Fruit fly (Drosophila melanogaster) whole organism, pupa: ENCODE measurements around the gene CG8319.
A peak's percentile ranks its signal among the peaks of the same experiment; 100 is the strongest.

Experiments used
- CG10348 ChIP-seq: fragments of 200-800 bp; sonication (Bioruptor generic); IDR thresholded peaks from 2 replicates; pipeline ENCODE4 v1.3.6; 2022; ENCODE audit warnings: missing biosample characterization, missing genetic modification characterization
- CG12605 ChIP-seq: fragments of 200-800 bp; sonication (Bioruptor generic); IDR thresholded peaks from 2 replicates; pipeline ENCODE4 v1.3.6; 2022; ENCODE audit warnings: missing biosample characterization, missing genetic modification characterization
- CG13204 ChIP-seq: fragments of 200-800 bp; sonication (Bioruptor generic); optimal IDR thresholded peaks from 2 replicates; lab custom pipeline; 2018; ENCODE audit warnings: missing biosample characterization, mild to moderate bottlenecking, missing genetic modification characterization, moderate library complexity
- CG14655 ChIP-seq: fragments of 200-800 bp; sonication (Bioruptor generic); optimal IDR thresholded peaks from 3 replicates; lab custom pipeline; 2017; ENCODE audit warnings: mild to moderate bottlenecking, missing biosample characterization, missing genetic modification reagents, missing genetic modification characterization
- CG15710 ChIP-seq: fragments of 200-800 bp; sonication (Bioruptor generic); optimal IDR thresholded peaks from 2 replicates; lab custom pipeline; 2018; ENCODE audit warnings: missing biosample characterization, mild to moderate bottlenecking, missing genetic modification characterization, moderate library complexity
- CG17806 ChIP-seq: fragments of 200-800 bp; sonication (Bioruptor generic); optimal IDR thresholded peaks from 2 replicates; lab custom pipeline; 2018; ENCODE audit warnings: missing biosample characterization, mild to moderate bottlenecking, missing genetic modification characterization, moderate library complexity
- CG32121 ChIP-seq: fragments of 200-800 bp; sonication (Bioruptor generic); IDR thresholded peaks from 2 replicates; pipeline ENCODE4 v1.3.6; 2022; ENCODE audit warnings: missing biosample characterization, missing genetic modification characterization
- CG34367 ChIP-seq: fragments of 200-800 bp; sonication (Bioruptor generic); optimal IDR thresholded peaks from 2 replicates; lab custom pipeline; 2018; ENCODE audit warnings: missing biosample characterization, mild to moderate bottlenecking, missing genetic modification characterization
- CG4496 ChIP-seq: fragments of 200-800 bp; sonication (Bioruptor generic); IDR thresholded peaks from 3 replicates; pipeline ENCODE4 v1.3.6; 2022; ENCODE audit warnings: missing biosample characterization, missing genetic modification characterization
- CG8159 ChIP-seq: fragments of 200-800 bp; sonication (Bioruptor generic); optimal IDR thresholded peaks from 3 replicates; lab custom pipeline; 2018; ENCODE audit warnings: missing biosample characterization, mild to moderate bottlenecking, missing genetic modification characterization, moderate library complexity
- CG8301 ChIP-seq: fragments of 200-800 bp; sonication (Bioruptor generic); optimal IDR thresholded peaks from 2 replicates; lab custom pipeline; 2018; ENCODE audit warnings: missing biosample characterization, mild to moderate bottlenecking, missing genetic modification characterization
- CG9948 ChIP-seq: fragments of 200-800 bp; sonication (Bioruptor generic); optimal IDR thresholded peaks from 2 replicates; lab custom pipeline; 2018; ENCODE audit warnings: missing biosample characterization, mild to moderate bottlenecking, missing genetic modification characterization, moderate library complexity
- D1 ChIP-seq: fragments of 200-800 bp; sonication (Bioruptor generic); optimal IDR thresholded peaks from 2 replicates; lab custom pipeline; 2018; ENCODE audit warnings: missing biosample characterization, mild to moderate bottlenecking, missing genetic modification characterization, moderate library complexity
- EcR ChIP-seq: fragments of 200-800 bp; sonication (Bioruptor generic); optimal IDR thresholded peaks from 3 replicates; lab custom pipeline; 2019; ENCODE audit warnings: missing biosample characterization, missing genetic modification characterization, mild to moderate bottlenecking, moderate library complexity, missing genetic modification reagents
- Ets98B ChIP-seq: fragments of 200-800 bp; sonication (Bioruptor generic); IDR thresholded peaks from 2 replicates; pipeline ENCODE4 v1.3.6; 2022; ENCODE audit warnings: missing biosample characterization, missing genetic modification characterization
- Pif1A ChIP-seq: fragments of 200-800 bp; sonication (Bioruptor generic); optimal IDR thresholded peaks from 3 replicates; lab custom pipeline; 2016; ENCODE audit warnings: missing biosample characterization, missing genetic modification characterization
- Pif1B ChIP-seq: fragments of 200-800 bp; sonication (Bioruptor generic); optimal IDR thresholded peaks from 3 replicates; lab custom pipeline; 2016; ENCODE audit warnings: missing biosample characterization, missing genetic modification characterization
- Snoo ChIP-seq: fragments of 200-800 bp; sonication (Bioruptor generic); optimal IDR thresholded peaks from 3 replicates; lab custom pipeline; 2017; ENCODE audit warnings: missing biosample characterization, mild to moderate bottlenecking, missing genetic modification characterization, inconsistent platforms
- fd96Ca ChIP-seq: fragments of 200-800 bp; sonication (Bioruptor generic); IDR thresholded peaks from 3 replicates; pipeline ENCODE4 v1.3.6; 2022; ENCODE audit warnings: missing biosample characterization, missing genetic modification characterization
- gl ChIP-seq: fragments of 200-800 bp; sonication (Bioruptor generic); optimal IDR thresholded peaks from 2 replicates; lab custom pipeline; 2018; ENCODE audit warnings: missing biosample characterization, mild to moderate bottlenecking, missing genetic modification characterization
- rn ChIP-seq: fragments of 200-800 bp; sonication (Bioruptor generic); IDR thresholded peaks from 2 replicates; pipeline ENCODE4 v1.3.6; 2022; ENCODE audit warnings: missing biosample characterization, missing genetic modification characterization

CG8319 gene

DNA sequence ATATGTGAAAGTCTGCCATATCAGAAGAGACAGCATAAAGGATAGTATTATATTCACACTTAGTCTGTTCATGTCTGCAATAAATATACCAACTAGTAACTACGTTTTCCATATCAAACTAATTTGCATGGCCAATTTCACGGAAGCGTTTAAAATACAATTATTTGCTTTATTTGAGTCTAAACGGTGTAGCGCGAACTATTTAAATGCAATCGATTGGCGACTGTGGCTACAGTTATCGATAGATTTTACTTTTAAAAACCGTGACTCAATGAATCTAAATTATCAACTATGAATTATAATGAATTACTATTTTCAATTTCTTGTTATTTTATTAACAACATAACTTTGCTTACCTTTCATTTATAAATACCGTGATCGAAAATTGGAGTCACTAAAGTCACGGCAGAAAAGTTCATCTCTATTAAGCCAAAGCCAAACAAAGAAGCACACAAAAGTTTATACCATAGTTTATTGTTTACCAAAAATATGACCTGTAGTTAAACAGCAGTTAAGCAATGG lies at the start of gene CG8319, which contains the start of gene CG9427:
TSS of gene CG8319 (plus strand) at position 442 of the 522 bp plus-strand sequence.
TSS of gene CG9427 (minus strand) at position 51 of the 522 bp plus-strand sequence.
- TF ChIP-seq CG15710 (peak; percentile 24), rn (GFP tag; lab: Robert Waterston, UW) (no peak), CG8159 (peak; percentile 33), CG14655 (GFP tag; lab: Kevin White, UChicago) (no peak), CG8301 (tag; lab: Kevin White, UChicago) (peak; percentile 3), CG17806 (peak; percentile 37), CG9948 (peak; percentile 32), fd96Ca (GFP tag; lab: Robert Waterston, UW) (no peak), Pif1A (GFP tag; lab: Kevin White, UChicago) (no peak), Snoo (tag; lab: Kevin White, UChicago) (peak; percentile 9), CG34367 (tag; lab: Kevin White, UChicago) (no peak), Pif1B (peak; percentile 33)

DNA sequence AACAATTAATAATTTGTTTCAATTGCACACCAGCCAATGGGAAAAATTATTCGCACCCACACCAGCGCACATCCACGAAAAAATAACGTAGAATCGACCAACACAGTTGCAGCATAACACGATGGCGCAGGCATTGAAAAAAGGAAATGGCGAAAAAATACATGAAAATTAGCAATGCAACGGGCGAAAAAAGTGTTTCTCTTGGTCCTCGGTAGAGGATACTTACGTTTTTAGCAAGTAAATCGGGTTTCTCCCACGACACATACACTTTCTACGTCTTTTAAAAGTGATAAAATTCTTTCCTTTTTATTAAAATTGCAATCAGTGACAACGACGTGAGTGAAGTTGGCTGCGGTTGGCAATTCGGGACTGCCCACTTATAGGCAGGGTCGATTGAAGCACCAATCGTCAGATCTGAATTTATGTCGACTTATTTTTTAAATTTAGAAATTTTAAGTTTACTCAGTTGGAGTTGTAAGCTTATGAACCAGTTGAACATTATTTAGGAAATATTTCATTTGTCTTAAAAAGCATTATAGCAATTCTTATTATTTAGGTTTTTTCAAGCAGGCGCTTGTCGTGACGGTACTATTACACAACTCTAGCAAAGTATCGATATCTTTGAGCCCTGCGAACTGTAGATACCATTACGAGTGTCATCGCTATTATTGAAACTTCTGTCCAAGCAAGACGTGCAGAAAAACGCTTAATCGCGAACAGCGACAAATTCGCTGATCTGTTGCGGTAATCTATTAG lies 49.6 kb upstream of the CG8319 start, which contains the start of the genes Kap-alpha3 and Son:
TSS of gene Kap-alpha3 (minus strand) at position 352 of the 756 bp plus-strand sequence.
TSS of gene Son (plus strand) at position 661 of the 756 bp plus-strand sequence.
- TF ChIP-seq fd96Ca (GFP tag; lab: Robert Waterston, UW) (peak; percentile 73; the same call in 2 of the 3 replicates), CG12605 (GFP tag; lab: Robert Waterston, UW) (no peak), EcR (GFP tag; lab: Kevin White, UChicago) (no peak), rn (GFP tag; lab: Robert Waterston, UW) (peak; percentile 52), gl (peak; percentile 57), D1 (no peak), CG4496 (peak; percentile 89), Ets98B (GFP tag; lab: Robert Waterston, UW) (peak; percentile 73), Pif1B (peak; percentile 75), CG17806 (peak; percentile 36), CG15710 (peak; percentile 79), CG8301 (tag; lab: Kevin White, UChicago) (peak; percentile 77), CG13204 (GFP tag; lab: Kevin White, UChicago) (no peak), CG9948 (peak; percentile 59), CG10348 (GFP tag; lab: Robert Waterston, UW) (no peak), CG14655 (GFP tag; lab: Kevin White, UChicago) (no peak), CG34367 (tag; lab: Kevin White, UChicago) (peak; percentile 74), Pif1A (GFP tag; lab: Kevin White, UChicago) (peak; percentile 83), CG32121 (peak; percentile 79), Snoo (tag; lab: Kevin White, UChicago) (peak; percentile 91), CG8159 (peak; percentile 72)

DNA sequence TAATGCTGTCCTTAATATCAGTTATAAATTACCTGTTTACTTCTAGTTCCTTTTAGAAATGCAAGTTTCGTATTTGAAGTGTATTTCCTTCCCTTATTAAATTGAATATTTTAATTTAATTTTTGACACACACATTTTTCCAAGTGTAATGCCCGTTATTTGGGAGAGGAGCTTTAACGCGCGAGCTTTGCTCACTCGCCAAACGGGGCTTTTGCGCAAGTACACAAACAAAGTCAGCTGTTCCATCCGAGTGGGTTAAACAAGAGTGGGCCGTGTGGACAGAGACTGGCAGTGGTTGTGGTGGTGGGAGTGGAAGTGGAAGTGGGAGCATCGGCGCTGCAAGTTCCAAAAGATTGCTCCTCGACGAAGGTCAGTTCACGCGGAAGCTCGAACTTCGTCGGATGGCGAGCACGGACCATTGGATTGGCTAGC lies 46.0 kb upstream of the CG8319 start, which contains the start of gene CG8301:
TSS of gene CG8301 (plus strand) at position 218 of the 432 bp plus-strand sequence.
- TF ChIP-seq CG17806 (peak; percentile 26), CG10348 (GFP tag; lab: Robert Waterston, UW) (no peak), CG8301 (tag; lab: Kevin White, UChicago) (peak; percentile 75), CG12605 (GFP tag; lab: Robert Waterston, UW) (peak; percentile 53; the same call in 1 of the 2 replicates), CG13204 (GFP tag; lab: Kevin White, UChicago) (no peak), rn (GFP tag; lab: Robert Waterston, UW) (no peak), CG8159 (peak; percentile 10), CG34367 (tag; lab: Kevin White, UChicago) (no peak), Snoo (tag; lab: Kevin White, UChicago) (peak; percentile 8), Pif1B (peak; percentile 26), Ets98B (GFP tag; lab: Robert Waterston, UW) (peak; percentile 63; the same call in 1 of the 2 replicates), CG4496 (peak; percentile 24; the same call in 1 of the 3 replicates), fd96Ca (GFP tag; lab: Robert Waterston, UW) (0 out of 3 replicates have a peak, but pooled peaks have one; percentile 26), CG32121 (peak; percentile 55; the same call in 1 of the 2 replicates), CG9948 (no peak)

DNA sequence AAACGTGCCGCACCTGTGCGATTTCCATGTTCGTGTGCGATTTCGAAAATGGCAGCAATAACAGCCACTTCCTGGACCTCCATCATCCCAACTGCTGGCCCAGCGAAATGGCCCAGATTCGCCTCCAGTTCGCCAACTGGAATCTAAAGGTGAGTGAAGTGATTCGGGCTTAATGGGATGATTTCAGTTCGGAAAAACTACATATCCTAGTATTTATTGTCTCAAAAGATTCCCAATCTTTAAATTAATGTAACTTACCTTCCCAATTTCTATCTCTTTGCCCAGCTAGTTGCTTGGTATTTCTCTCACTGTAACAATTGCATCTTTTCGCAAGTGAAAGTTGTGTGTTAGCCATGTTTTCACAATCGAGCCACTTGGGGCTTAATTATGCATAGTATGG lies 45.1 kb upstream of the CG8319 start:
- no peak for TF ChIP-seq CG4496
- no peak for TF ChIP-seq fd96Ca (GFP tag; lab: Robert Waterston, UW)
- no peak for TF ChIP-seq CG17806
- no peak; the same call in 1 of the 2 replicates for TF ChIP-seq CG32121
- no peak for TF ChIP-seq EcR (GFP tag; lab: Kevin White, UChicago)
- no peak for TF ChIP-seq CG34367 (tag; lab: Kevin White, UChicago)
- TF ChIP-seq rn (GFP tag; lab: Robert Waterston, UW): no peak
- TF ChIP-seq CG15710: no peak
- TF ChIP-seq CG12605 (GFP tag; lab: Robert Waterston, UW): no peak
- no peak for TF ChIP-seq Snoo (tag; lab: Kevin White, UChicago)
- TF ChIP-seq CG10348 (GFP tag; lab: Robert Waterston, UW): no peak
- TF ChIP-seq Ets98B (GFP tag; lab: Robert Waterston, UW): no peak
- no peak for TF ChIP-seq CG8301 (tag; lab: Kevin White, UChicago)
- TF ChIP-seq CG14655 (GFP tag; lab: Kevin White, UChicago): no peak
- TF ChIP-seq Pif1B: no peak
- TF ChIP-seq gl: no peak
- TF ChIP-seq CG13204 (GFP tag; lab: Kevin White, UChicago): no peak

DNA sequence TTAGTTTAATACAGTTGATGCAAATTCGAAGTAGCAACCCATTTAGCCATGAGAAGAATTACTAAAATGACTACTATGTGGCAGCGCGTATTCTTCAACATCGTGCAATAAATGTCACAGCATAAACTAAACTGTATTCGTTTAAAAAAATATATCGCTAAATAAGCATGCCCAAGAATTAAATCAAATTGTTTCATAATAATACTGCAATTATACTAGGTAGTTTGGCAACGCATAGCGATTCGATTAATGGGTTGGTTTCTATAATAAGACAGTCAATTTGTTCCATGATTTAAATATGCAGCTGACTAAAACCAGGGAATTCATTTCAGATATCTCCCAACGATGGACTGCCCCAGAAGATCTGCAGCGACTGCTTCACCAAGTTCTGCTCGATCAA lies 44.0 kb upstream of the CG8319 start, which contains the start of gene CG33654:
TSS of gene CG33654 (minus strand) at position 101 of the 400 bp plus-strand sequence.
- TF ChIP-seq CG12605 (GFP tag; lab: Robert Waterston, UW): no peak
- TF ChIP-seq CG9948: no peak
- no peak for TF ChIP-seq gl
- no peak for TF ChIP-seq CG17806
- TF ChIP-seq fd96Ca (GFP tag; lab: Robert Waterston, UW): no peak
- no peak for TF ChIP-seq D1
- TF ChIP-seq CG13204 (GFP tag; lab: Kevin White, UChicago): no peak
- no peak for TF ChIP-seq CG10348 (GFP tag; lab: Robert Waterston, UW)
- no peak for TF ChIP-seq Pif1B
- TF ChIP-seq CG8301 (tag; lab: Kevin White, UChicago): no peak
- TF ChIP-seq CG32121: no peak
- no peak for TF ChIP-seq CG8159
- no peak for TF ChIP-seq Pif1A (GFP tag; lab: Kevin White, UChicago)
- no peak for TF ChIP-seq EcR (GFP tag; lab: Kevin White, UChicago)
- no peak for TF ChIP-seq rn (GFP tag; lab: Robert Waterston, UW)
- no peak for TF ChIP-seq Snoo (tag; lab: Kevin White, UChicago)
- TF ChIP-seq CG4496: no peak
- TF ChIP-seq CG14655 (GFP tag; lab: Kevin White, UChicago): no peak
- TF ChIP-seq CG15710: no peak
- TF ChIP-seq CG34367 (tag; lab: Kevin White, UChicago): no peak
